Worm (Caenorhabditis elegans): ENCODE measurements around the gene rac-2.

Gene rac-2

ce11 chrIV:16306918-16307317 is 1.1 kb upstream of the rac-2 start:
- TF ChIP-seq ets-7 (tag; optimal IDR thresholded peaks at IDR 0.05) (no peak), ceh-13 (GFP tag; optimal IDR thresholded peaks at IDR 0.05) (no peak), F13C5.2 (tag; optimal IDR thresholded peaks at IDR 0.05) (no peak), ceh-36 (tag; optimal IDR thresholded peaks at IDR 0.05) (no peak), tra-4 (tag; optimal IDR thresholded peaks at IDR 0.05) (no peak), sea-1 (GFP tag; conservative IDR thresholded peaks at IDR 0.05) (no peak), hmg-4 (GFP tag; optimal IDR thresholded peaks at IDR 0.05) (no peak), scrt-1 (GFP tag; IDR thresholded peaks at IDR 0.05) (no peak), tbx-11 (GFP tag; IDR thresholded peaks at IDR 0.05) (no peak), pes-1 (GFP tag; IDR thresholded peaks at IDR 0.05) (no peak), hnd-1 (tag; optimal IDR thresholded peaks at IDR 0.05) (no peak), aly-1 (tag; optimal IDR thresholded peaks at IDR 0.05) (no peak), flt-1 (GFP tag; IDR thresholded peaks at IDR 0.05) (no peak), B0310.2 (tag; optimal IDR thresholded peaks at IDR 0.05) (no peak)

- no peak for TF ChIP-seq sea-1 (GFP tag; conservative IDR thresholded peaks at IDR 0.05)
- no peak for TF ChIP-seq hmg-4 (GFP tag; optimal IDR thresholded peaks at IDR 0.05)
- no peak for TF ChIP-seq ceh-36 (tag; optimal IDR thresholded peaks at IDR 0.05)
- TF ChIP-seq ets-7 (tag; optimal IDR thresholded peaks at IDR 0.05) = no peak
- TF ChIP-seq tra-4 (tag; optimal IDR thresholded peaks at IDR 0.05) = no peak
Observed at ce11 chrIV:16310103-16310502, 2.1 kb downstream of the rac-2 start.

ce11 chrIV:16320410-16320809 is 12.4 kb downstream of the rac-2 start, which contains the start of gene K03D3.5:
Gene K03D3.5 (minus strand): TSS chrIV:16320510.
- TF ChIP-seq aly-1 (tag; optimal IDR thresholded peaks at IDR 0.05) (no peak), ama-1 (optimal IDR thresholded peaks at IDR 0.05) (no peak), tra-4 (tag; optimal IDR thresholded peaks at IDR 0.05) (no peak), hmbx-1 (tag; optimal IDR thresholded peaks at IDR 0.05) (no peak), tbx-37 (GFP tag; conservative IDR thresholded peaks at IDR 0.05) (no peak), sea-1 (GFP tag; conservative IDR thresholded peaks at IDR 0.05) (no peak), tbx-11 (GFP tag; IDR thresholded peaks at IDR 0.05) (no peak), ets-7 (tag; optimal IDR thresholded peaks at IDR 0.05) (no peak), F13C5.2 (tag; optimal IDR thresholded peaks at IDR 0.05) (no peak), flt-1 (GFP tag; IDR thresholded peaks at IDR 0.05) (no peak), ceh-13 (GFP tag; optimal IDR thresholded peaks at IDR 0.05) (no peak), hnd-1 (tag; optimal IDR thresholded peaks at IDR 0.05) (no peak), ceh-36 (tag; optimal IDR thresholded peaks at IDR 0.05) (no peak), B0310.2 (tag; optimal IDR thresholded peaks at IDR 0.05) (no peak), pes-1 (GFP tag; IDR thresholded peaks at IDR 0.05) (no peak), scrt-1 (GFP tag; IDR thresholded peaks at IDR 0.05) (no peak), hmg-4 (GFP tag; optimal IDR thresholded peaks at IDR 0.05) (no peak)

ce11 chrIV:16320866-16321265 is 12.8 kb downstream of the rac-2 start, which contains the start of gene srz-61:
Gene srz-61 (plus strand): TSS chrIV:16321166.
- TF ChIP-seq hmg-4 (GFP tag; optimal IDR thresholded peaks at IDR 0.05) (no peak), flt-1 (GFP tag; IDR thresholded peaks at IDR 0.05) (no peak), scrt-1 (GFP tag; IDR thresholded peaks at IDR 0.05) (no peak), ceh-36 (tag; optimal IDR thresholded peaks at IDR 0.05) (no peak), aly-1 (tag; optimal IDR thresholded peaks at IDR 0.05) (no peak)

- TF ChIP-seq tbx-11 (GFP tag; IDR thresholded peaks at IDR 0.05) = no peak
- TF ChIP-seq ama-1 (optimal IDR thresholded peaks at IDR 0.05) = no peak
Observed at ce11 chrIV:16323373-16323772, 15.3 kb downstream of the rac-2 start, which contains the start of gene srz-104. Gene srz-104 (plus strand): TSS chrIV:16323673.

DNA sequence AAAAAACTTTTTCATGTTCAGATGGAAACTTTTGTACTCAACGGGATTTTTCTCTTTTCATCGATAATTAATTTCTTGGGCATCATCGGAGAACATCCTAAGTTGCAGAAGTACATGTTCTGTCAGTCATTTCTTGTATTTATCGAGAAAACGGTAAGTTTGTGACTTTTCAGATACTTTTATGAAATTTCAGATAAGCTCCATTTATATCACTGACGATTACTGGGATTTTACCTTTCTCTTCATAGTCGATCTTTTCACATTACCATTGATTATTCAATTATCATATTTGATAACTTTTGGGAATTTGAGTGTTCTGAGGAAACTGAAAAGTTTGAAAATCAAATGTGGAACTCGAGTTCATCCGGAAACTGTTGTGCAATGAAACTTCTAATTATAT is 16.6 kb downstream of the rac-2 start, which contains the start of gene srz-105:
Gene srz-105 (plus strand): TSS at position 301 of the 400 bp plus-strand sequence.
- TF ChIP-seq F13C5.2 (tag; optimal IDR thresholded peaks at IDR 0.05) (no peak), hnd-1 (tag; optimal IDR thresholded peaks at IDR 0.05) (no peak), ceh-36 (tag; optimal IDR thresholded peaks at IDR 0.05) (no peak), ceh-13 (GFP tag; optimal IDR thresholded peaks at IDR 0.05) (no peak), ama-1 (optimal IDR thresholded peaks at IDR 0.05) (no peak), hmg-4 (GFP tag; optimal IDR thresholded peaks at IDR 0.05) (no peak), tra-4 (tag; optimal IDR thresholded peaks at IDR 0.05) (no peak), ets-7 (tag; optimal IDR thresholded peaks at IDR 0.05) (no peak), tbx-37 (GFP tag; conservative IDR thresholded peaks at IDR 0.05) (no peak), pes-1 (GFP tag; IDR thresholded peaks at IDR 0.05) (no peak), B0310.2 (tag; optimal IDR thresholded peaks at IDR 0.05) (no peak), scrt-1 (GFP tag; IDR thresholded peaks at IDR 0.05) (no peak), aly-1 (tag; optimal IDR thresholded peaks at IDR 0.05) (no peak), sea-1 (GFP tag; conservative IDR thresholded peaks at IDR 0.05) (no peak), flt-1 (GFP tag; IDR thresholded peaks at IDR 0.05) (no peak), hmbx-1 (tag; optimal IDR thresholded peaks at IDR 0.05) (no peak), tbx-11 (GFP tag; IDR thresholded peaks at IDR 0.05) (no peak)

ce11 chrIV:16328519-16328918 is 20.5 kb downstream of the rac-2 start, which contains the start of gene K03D3.2:
Gene K03D3.2 (minus strand): TSS chrIV:16328619.
- TF ChIP-seq ets-7 (tag; optimal IDR thresholded peaks at IDR 0.05) (no peak), ceh-13 (GFP tag; optimal IDR thresholded peaks at IDR 0.05) (no peak), pes-1 (GFP tag; IDR thresholded peaks at IDR 0.05) (no peak), B0310.2 (tag; optimal IDR thresholded peaks at IDR 0.05) (no peak), F13C5.2 (tag; optimal IDR thresholded peaks at IDR 0.05) (no peak), tbx-11 (GFP tag; IDR thresholded peaks at IDR 0.05) (no peak), hmg-4 (GFP tag; optimal IDR thresholded peaks at IDR 0.05) (no peak), aly-1 (tag; optimal IDR thresholded peaks at IDR 0.05) (no peak), ceh-36 (tag; optimal IDR thresholded peaks at IDR 0.05) (no peak), sea-1 (GFP tag; conservative IDR thresholded peaks at IDR 0.05) (no peak), hnd-1 (tag; optimal IDR thresholded peaks at IDR 0.05) (no peak), ama-1 (optimal IDR thresholded peaks at IDR 0.05) (no peak), hmbx-1 (tag; optimal IDR thresholded peaks at IDR 0.05) (no peak), tra-4 (tag; optimal IDR thresholded peaks at IDR 0.05) (no peak)

DNA sequence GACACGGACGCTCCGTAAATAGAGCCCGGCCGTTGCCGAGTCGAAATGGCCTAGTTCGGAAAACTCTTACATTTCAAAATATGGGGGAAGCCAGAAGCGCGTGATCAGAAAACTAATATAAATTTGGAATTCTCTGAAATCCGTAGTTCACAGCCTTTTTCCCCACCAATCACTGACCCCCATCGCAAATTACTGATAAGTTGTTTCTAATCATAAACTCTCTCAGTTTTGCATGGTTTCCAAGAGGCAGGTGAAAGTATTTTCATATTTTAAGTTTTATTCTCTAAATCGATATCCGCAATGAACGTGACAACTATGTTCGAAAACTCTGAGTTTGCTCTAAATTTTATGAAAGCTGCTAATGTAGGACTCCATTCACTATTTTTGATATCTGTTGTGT is 21.1 kb downstream of the rac-2 start, which contains the start of gene srz-74:
Gene srz-74 (plus strand): TSS at position 301 of the 400 bp plus-strand sequence.
- no peak for TF ChIP-seq tbx-11 (GFP tag; IDR thresholded peaks at IDR 0.05)
- TF ChIP-seq pes-1 (GFP tag; IDR thresholded peaks at IDR 0.05) = no peak
- no peak for TF ChIP-seq F13C5.2 (tag; optimal IDR thresholded peaks at IDR 0.05)
- TF ChIP-seq hnd-1 (tag; optimal IDR thresholded peaks at IDR 0.05) = no peak
- TF ChIP-seq tra-4 (tag; optimal IDR thresholded peaks at IDR 0.05) = no peak
- TF ChIP-seq hmbx-1 (tag; optimal IDR thresholded peaks at IDR 0.05) = no peak
- no peak for TF ChIP-seq B0310.2 (tag; optimal IDR thresholded peaks at IDR 0.05)
- no peak for TF ChIP-seq aly-1 (tag; optimal IDR thresholded peaks at IDR 0.05)
- no peak for TF ChIP-seq ets-7 (tag; optimal IDR thresholded peaks at IDR 0.05)
- TF ChIP-seq hmg-4 (GFP tag; optimal IDR thresholded peaks at IDR 0.05) = no peak
- no peak for TF ChIP-seq tbx-37 (GFP tag; conservative IDR thresholded peaks at IDR 0.05)
- no peak for TF ChIP-seq ama-1 (optimal IDR thresholded peaks at IDR 0.05)
- no peak for TF ChIP-seq flt-1 (GFP tag; IDR thresholded peaks at IDR 0.05)
- no peak for TF ChIP-seq ceh-36 (tag; optimal IDR thresholded peaks at IDR 0.05)
- TF ChIP-seq scrt-1 (GFP tag; IDR thresholded peaks at IDR 0.05) = no peak
- no peak for TF ChIP-seq sea-1 (GFP tag; conservative IDR thresholded peaks at IDR 0.05)
- no peak for TF ChIP-seq ceh-13 (GFP tag; optimal IDR thresholded peaks at IDR 0.05)
